Worm (Caenorhabditis elegans) whole organism, mixed stage, embryonic: ENCODE results near the gene gly-4.

ENCODE experiments used
- ceh-83 ChIP-seq: fragments of 200-800 bp; sonication (Bioruptor generic); optimal IDR thresholded peaks from 2 replicates; lab custom pipeline; 2018; ENCODE audit warnings: mild to moderate bottlenecking, missing genetic modification characterization, missing compliant biosample characterization
- ces-1 ChIP-seq: fragments of 150-350 bp; optimal IDR thresholded peaks from 2 replicates; lab custom pipeline; 2014; ENCODE audit warnings: missing biosample characterization, missing genetic modification reagents, missing genetic modification characterization
- hlh-1 ChIP-seq: fragments of 150-350 bp; optimal IDR thresholded peaks from 2 replicates; lab custom pipeline; 2014; ENCODE audit warnings: missing biosample characterization, missing genetic modification reagents, missing genetic modification characterization

- no peak for TF ChIP-seq ces-1 (GFP tag; lab: Kevin White, UChicago)
- no peak for TF ChIP-seq hlh-1 (tag; lab: Kevin White, UChicago)
- no peak for TF ChIP-seq ceh-83 (GFP tag; lab: Kevin White, UChicago)
Measured at ce11 chrV:19908854-19909253, 13.7 kb upstream of the gly-4 start.
